Fruit fly (Drosophila melanogaster) whole organism, prepupa: ENCODE results near the gene CG16903.

ENCODE experiments used
- Blimp-1 ChIP-seq: fragments of 200-800 bp; sonication (Bioruptor generic); optimal IDR thresholded peaks from 3 replicates; lab custom pipeline; 2017; ENCODE audit warnings: missing biosample characterization, missing genetic modification characterization, mild to moderate bottlenecking, moderate library complexity, missing genetic modification reagents
- CG10631 ChIP-seq: fragments of 200-800 bp; sonication (Bioruptor generic); optimal IDR thresholded peaks from 2 replicates; lab custom pipeline; 2016; ENCODE audit warnings: missing biosample characterization, missing genetic modification characterization
- CG10669 ChIP-seq: fragments of 200-800 bp; sonication (Bioruptor generic); optimal IDR thresholded peaks from 3 replicates; lab custom pipeline; 2018; ENCODE audit warnings: missing biosample characterization, mild to moderate bottlenecking, missing genetic modification characterization, moderate library complexity
- CG11294 ChIP-seq: fragments of 200-800 bp; sonication (Bioruptor generic); IDR thresholded peaks from 2 replicates; pipeline ENCODE4 v1.3.6; 2022; ENCODE audit warnings: missing biosample characterization, missing genetic modification characterization
- CG11762 ChIP-seq: fragments of 200-800 bp; sonication (Bioruptor generic); optimal IDR thresholded peaks from 3 replicates; lab custom pipeline; 2016; ENCODE audit warnings: missing biosample characterization, missing genetic modification characterization; ENCODE audit not compliant: insufficient read depth
- CG1621 ChIP-seq: fragments of 200-800 bp; sonication (Bioruptor generic); optimal IDR thresholded peaks from 3 replicates; lab custom pipeline; 2018; ENCODE audit warnings: missing biosample characterization, mild to moderate bottlenecking, missing genetic modification characterization
- CG16779 ChIP-seq: fragments of 200-800 bp; sonication (Bioruptor generic); optimal IDR thresholded peaks from 3 replicates; lab custom pipeline; 2017; ENCODE audit warnings: missing biosample characterization, mild to moderate bottlenecking, missing genetic modification characterization
- CG3032 ChIP-seq: fragments of 200-800 bp; optimal IDR thresholded peaks from 2 replicates; lab custom pipeline; 2019; ENCODE audit warnings: missing biosample characterization, mild to moderate bottlenecking, missing genetic modification characterization, moderate library complexity
- CG31627 ChIP-seq: fragments of 200-800 bp; sonication (Bioruptor generic); optimal IDR thresholded peaks from 3 replicates; lab custom pipeline; 2016; ENCODE audit warnings: missing biosample characterization, missing genetic modification characterization
- CG34406 ChIP-seq: fragments of 200-800 bp; sonication (Bioruptor generic); optimal IDR thresholded peaks from 3 replicates; lab custom pipeline; 2016; ENCODE audit warnings: missing biosample characterization, missing genetic modification characterization
- CG4318 ChIP-seq: fragments of 200-800 bp; sonication (Bioruptor generic); optimal IDR thresholded peaks from 3 replicates; lab custom pipeline; 2017; ENCODE audit warnings: missing biosample characterization, mild to moderate bottlenecking, missing genetic modification characterization
- CG6276 ChIP-seq: fragments of 200-800 bp; sonication (Bioruptor generic); optimal IDR thresholded peaks from 2 replicates; lab custom pipeline; 2017; ENCODE audit warnings: missing biosample characterization, mild to moderate bottlenecking, missing genetic modification characterization
- CG6808 ChIP-seq: fragments of 200-800 bp; sonication (Bioruptor generic); optimal IDR thresholded peaks from 3 replicates; lab custom pipeline; 2017; ENCODE audit warnings: missing biosample characterization, missing genetic modification characterization, mild to moderate bottlenecking, moderate library complexity, missing genetic modification reagents
- CG6854 ChIP-seq: fragments of 200-800 bp; sonication (Bioruptor generic); optimal IDR thresholded peaks from 2 replicates; lab custom pipeline; 2017; ENCODE audit warnings: missing biosample characterization, mild to moderate bottlenecking, missing genetic modification characterization
- CG7368 ChIP-seq: fragments of 200-800 bp; sonication (Bioruptor generic); optimal IDR thresholded peaks from 3 replicates; lab custom pipeline; 2016; ENCODE audit warnings: missing biosample characterization, missing genetic modification characterization
- CG8119 ChIP-seq: fragments of 200-800 bp; sonication (Bioruptor generic); IDR thresholded peaks from 3 replicates; pipeline ENCODE4 v1.3.6; 2022; ENCODE audit warnings: missing biosample characterization, missing genetic modification characterization
- CG8319 ChIP-seq: fragments of 200-800 bp; sonication (Bioruptor generic); optimal IDR thresholded peaks from 3 replicates; lab custom pipeline; 2016; ENCODE audit warnings: missing biosample characterization, missing genetic modification characterization
- CG8632 ChIP-seq: fragments of 200-800 bp; sonication (Bioruptor generic); optimal IDR thresholded peaks from 3 replicates; lab custom pipeline; 2016; ENCODE audit warnings: missing biosample characterization, missing genetic modification characterization
- CG9139 ChIP-seq: fragments of 200-800 bp; sonication (Bioruptor generic); optimal IDR thresholded peaks from 3 replicates; lab custom pipeline; 2017; ENCODE audit warnings: missing biosample characterization, mild to moderate bottlenecking, missing genetic modification characterization
- Eip75B ChIP-seq: fragments of 200-800 bp; sonication (Bioruptor generic); optimal IDR thresholded peaks from 3 replicates; lab custom pipeline; 2016; ENCODE audit warnings: missing biosample characterization, missing genetic modification characterization
- Eip78C ChIP-seq: fragments of 200-800 bp; sonication (Bioruptor generic); peaks from one replicate; lab custom pipeline; 2016; ENCODE audit warnings: missing biosample characterization, missing genetic modification characterization
- Eip93F ChIP-seq: fragments of 200-800 bp; sonication (Bioruptor generic); optimal IDR thresholded peaks from 2 replicates; lab custom pipeline; 2016; ENCODE audit warnings: missing biosample characterization, mild to moderate bottlenecking, missing genetic modification characterization
- Ets21C ChIP-seq: fragments of 200-800 bp; sonication (Bioruptor generic); optimal IDR thresholded peaks from 3 replicates; lab custom pipeline; 2016; ENCODE audit warnings: missing biosample characterization, missing genetic modification characterization
- Hr38 ChIP-seq: sonication (Bioruptor generic); optimal IDR thresholded peaks from 2 replicates; lab custom pipeline; 2016; ENCODE audit warnings: missing biosample characterization, missing genetic modification characterization
- Lpt ChIP-seq: fragments of 200-800 bp; sonication (Bioruptor generic); optimal IDR thresholded peaks from 3 replicates; lab custom pipeline; 2016; ENCODE audit warnings: missing biosample characterization, missing genetic modification characterization
- Met ChIP-seq: fragments of 200-800 bp; sonication (Bioruptor generic); optimal IDR thresholded peaks from 3 replicates; lab custom pipeline; 2016; ENCODE audit warnings: missing biosample characterization, missing genetic modification characterization
- Smox ChIP-seq: fragments of 200-800 bp; sonication (Bioruptor generic); optimal IDR thresholded peaks from 3 replicates; lab custom pipeline; 2016; ENCODE audit warnings: missing biosample characterization, missing genetic modification characterization
- Sox102F ChIP-seq: fragments of 200-800 bp; sonication (Bioruptor generic); optimal IDR thresholded peaks from 2 replicates; lab custom pipeline; 2016; ENCODE audit warnings: missing biosample characterization, mild to moderate bottlenecking, missing genetic modification characterization
- Sox14 ChIP-seq: fragments of 200-800 bp; sonication (Bioruptor generic); optimal IDR thresholded peaks from 3 replicates; lab custom pipeline; 2016; ENCODE audit warnings: missing biosample characterization, missing genetic modification characterization
- Sox15 ChIP-seq: fragments of 200-800 bp; sonication (Bioruptor generic); optimal IDR thresholded peaks from 3 replicates; lab custom pipeline; 2016; ENCODE audit warnings: missing biosample characterization, missing genetic modification characterization
- achi ChIP-seq: fragments of 200-800 bp; sonication (Bioruptor generic); optimal IDR thresholded peaks from 3 replicates; lab custom pipeline; 2016; ENCODE audit warnings: missing biosample characterization, missing genetic modification characterization
- dac ChIP-seq: fragments of 200-800 bp; sonication (Bioruptor generic); optimal IDR thresholded peaks from 2 replicates; lab custom pipeline; 2017; ENCODE audit warnings: missing biosample characterization, mild to moderate bottlenecking, missing genetic modification characterization
- dsx ChIP-seq: fragments of 200-800 bp; optimal IDR thresholded peaks from 3 replicates; lab custom pipeline; 2019; ENCODE audit warnings: missing biosample characterization, mild to moderate bottlenecking, missing genetic modification characterization, moderate library complexity; ENCODE audit not compliant: poor library complexity, severe bottlenecking
- esn ChIP-seq: fragments of 200-800 bp; sonication (Bioruptor generic); optimal IDR thresholded peaks from 2 replicates; lab custom pipeline; 2016; ENCODE audit warnings: missing biosample characterization, mild to moderate bottlenecking, missing genetic modification characterization, moderate library complexity
- fd85E ChIP-seq: fragments of 200-800 bp; sonication (Bioruptor generic); optimal IDR thresholded peaks from 3 replicates; lab custom pipeline; 2016; ENCODE audit warnings: missing biosample characterization, missing genetic modification characterization
- fkh ChIP-seq: fragments of 200-800 bp; sonication (Bioruptor generic); optimal IDR thresholded peaks from 3 replicates; lab custom pipeline; 2017; ENCODE audit warnings: missing biosample characterization, mild to moderate bottlenecking, missing genetic modification characterization, moderate library complexity
- pdm3 ChIP-seq: fragments of 200-800 bp; sonication (Bioruptor generic); optimal IDR thresholded peaks from 3 replicates; lab custom pipeline; 2016; ENCODE audit warnings: missing biosample characterization, missing genetic modification characterization
- salr ChIP-seq, 2 experiments: fragments of 200-800 bp; sonication (Bioruptor generic); optimal IDR thresholded peaks; 3 replicates each; lab custom pipeline; 2016 to 2018; ENCODE audit warnings: missing biosample characterization in 2 of 2, missing genetic modification characterization in 2 of 2, mild to moderate bottlenecking in 1 of 2
- ss ChIP-seq, 2 experiments: fragments of 200-800 bp; sonication (Bioruptor generic); optimal IDR thresholded peaks; 2 replicates in 1 of 2; 3 replicates in 1 of 2; lab custom pipeline; 2017 to 2018; ENCODE audit warnings: mild to moderate bottlenecking in 2 of 2, missing biosample characterization in 2 of 2, missing genetic modification characterization in 2 of 2, moderate library complexity in 1 of 2
- svp ChIP-seq: fragments of 200-800 bp; sonication (Bioruptor generic); peaks from one replicate; lab custom pipeline; 2016; ENCODE audit warnings: missing biosample characterization, missing genetic modification characterization
- topi ChIP-seq: fragments of 200-800 bp; sonication (Bioruptor generic); optimal IDR thresholded peaks from 3 replicates; lab custom pipeline; 2016; ENCODE audit warnings: missing biosample characterization, missing genetic modification characterization
- vri ChIP-seq: fragments of 200-800 bp; sonication (Bioruptor generic); optimal IDR thresholded peaks from 3 replicates; lab custom pipeline; 2016; ENCODE audit warnings: missing biosample characterization, mild to moderate bottlenecking, missing genetic modification characterization

Gene CG16903

DNA sequence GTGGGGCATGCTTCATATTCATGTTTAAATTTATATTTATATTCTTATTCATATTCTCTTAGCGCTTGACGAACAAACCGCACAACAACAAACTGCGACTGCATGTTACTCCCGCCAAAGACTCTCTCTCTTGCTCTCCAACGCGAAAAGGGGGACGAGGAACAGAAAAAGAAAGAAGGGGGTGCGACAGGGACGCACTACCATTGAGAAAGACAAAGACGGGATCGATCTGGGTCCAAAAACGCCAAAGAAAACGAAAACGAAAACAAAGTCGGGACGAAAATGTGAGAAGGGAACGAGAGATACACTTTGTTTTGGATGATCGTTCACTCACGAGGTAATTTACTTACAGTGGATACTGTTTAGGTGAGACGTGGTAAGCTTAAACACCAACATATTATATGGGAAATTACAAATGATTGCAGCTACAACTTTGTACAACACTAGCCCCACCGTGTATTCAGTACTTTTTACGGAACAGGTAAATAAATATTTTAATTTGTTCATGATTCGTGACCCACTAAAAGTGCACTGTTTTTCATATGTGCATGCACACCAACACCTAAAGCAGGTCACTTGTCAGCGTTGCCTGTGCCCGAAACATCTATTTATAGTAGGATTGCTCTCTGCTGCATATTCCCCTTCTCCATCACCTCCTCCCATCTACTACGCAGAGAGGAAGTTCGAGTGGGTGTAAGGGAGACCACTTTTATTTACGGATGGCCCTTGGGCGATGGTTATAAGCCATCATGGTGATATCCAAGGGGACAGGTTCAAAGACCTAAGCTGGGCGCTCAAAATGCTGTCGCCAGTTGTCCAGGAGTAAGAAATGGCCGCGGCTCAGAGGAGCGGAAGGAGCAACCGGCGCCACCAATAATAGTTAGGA lies 41.8 kb upstream of the CG16903 start (continued):
- peak; percentile 78 for TF ChIP-seq Met (GFP tag; lab: Kevin White, UChicago)
- peak; percentile 68 for TF ChIP-seq CG31627 (GFP tag; lab: Kevin White, UChicago)
- peak; percentile 74 for TF ChIP-seq CG6808
- TF ChIP-seq vri (GFP tag; lab: Kevin White, UChicago) = no peak
- peak; percentile 33 for TF ChIP-seq dac (GFP tag; lab: Kevin White, UChicago)
- peak; percentile 84 for TF ChIP-seq Eip75B (GFP tag; lab: Kevin White, UChicago)
- TF ChIP-seq CG8119 = peak; percentile 72
- TF ChIP-seq CG1621 (tag; lab: Kevin White, UChicago) = peak; percentile 26
- peak; percentile 66 for TF ChIP-seq CG10631
- TF ChIP-seq CG11762 (GFP tag; lab: Kevin White, UChicago) = peak; percentile 65
- peak; percentile 72 for TF ChIP-seq esn
- peak; percentile 84 for TF ChIP-seq Sox14
- TF ChIP-seq Hr38 (GFP tag; lab: Kevin White, UChicago) = no peak
- TF ChIP-seq salr (GFP tag; optimal IDR thresholded peaks at IDR 0.05; lab: Kevin White, UChicago) = peak; percentile 37 to 55
- peak; percentile 41 for TF ChIP-seq CG8319 (GFP tag; lab: Kevin White, UChicago)
- TF ChIP-seq CG10669 (GFP tag; lab: Kevin White, UChicago) = peak; percentile 65
- peak; percentile 70 for TF ChIP-seq achi
- peak; percentile 68 for TF ChIP-seq CG7368 (GFP tag; lab: Kevin White, UChicago)
- peak; percentile 65 for TF ChIP-seq CG3032 (tag; lab: Kevin White, UChicago)
- peak; percentile 56 for TF ChIP-seq Sox15
- no peak for TF ChIP-seq fd85E (GFP tag; lab: Kevin White, UChicago)
- peak; percentile 78 for TF ChIP-seq topi (GFP tag; lab: Kevin White, UChicago)
- no peak for TF ChIP-seq CG16779
- TF ChIP-seq Sox102F = peak; percentile 71
- peak; percentile 68 for TF ChIP-seq CG34406
- TF ChIP-seq Lpt (GFP tag; lab: Kevin White, UChicago) = peak; percentile 34
- TF ChIP-seq CG4318 (GFP tag; lab: Kevin White, UChicago) = peak; percentile 34
- TF ChIP-seq Eip78C (GFP tag; lab: Kevin White, UChicago) = peak; percentile 93
- TF ChIP-seq CG11294 (GFP tag; lab: Robert Waterston, UW) = peak; percentile 34; the same call in 1 of the 2 replicates
- TF ChIP-seq CG9139 = peak; percentile 22
- peak; percentile 94 for TF ChIP-seq Blimp-1 (GFP tag; lab: Kevin White, UChicago)
- TF ChIP-seq CG6276 = no peak
- TF ChIP-seq Ets21C (GFP tag; lab: Kevin White, UChicago) = peak; percentile 59
- peak; percentile 75 for TF ChIP-seq pdm3 (GFP tag; lab: Kevin White, UChicago)
- no peak for TF ChIP-seq CG6854 (GFP tag; lab: Kevin White, UChicago)
- TF ChIP-seq svp (GFP tag; lab: Kevin White, UChicago) = peak; percentile 94
- peak; percentile 66 for TF ChIP-seq dsx (GFP tag; lab: Kevin White, UChicago)
- TF ChIP-seq ss (GFP tag; optimal IDR thresholded peaks at IDR 0.05; lab: Kevin White, UChicago) = peak; percentile 66 to 73
- peak; percentile 68 for TF ChIP-seq CG8632 (GFP tag; lab: Kevin White, UChicago)
- peak; percentile 70 for TF ChIP-seq Smox (GFP tag; lab: Kevin White, UChicago)
- TF ChIP-seq Eip93F (GFP tag; lab: Kevin White, UChicago) = peak; percentile 57
- TF ChIP-seq fkh (GFP tag; lab: Kevin White, UChicago) = no peak
